Worm (Caenorhabditis elegans) whole organism, L4/young adult: ENCODE measurements around the gene F23H11.4.

Source experiments
- W03F9.2 ChIP-seq: fragments of 150-350 bp; optimal IDR thresholded peaks from 2 replicates; lab custom pipeline; 2014; ENCODE audit warnings: missing biosample characterization, missing genetic modification characterization
- dao-5 ChIP-seq: sonication (generic microtip); optimal IDR thresholded peaks from 2 replicates; lab custom pipeline; 2016; ENCODE audit warnings: missing genotype, missing genetic modification characterization, moderate library complexity, missing compliant biosample characterization
- him-1 ChIP-seq: sonication (generic microtip); optimal IDR thresholded peaks from 2 replicates; lab custom pipeline; 2016; ENCODE audit warnings: missing genotype, missing genetic modification reagents, missing genetic modification characterization, missing compliant biosample characterization

DNA sequence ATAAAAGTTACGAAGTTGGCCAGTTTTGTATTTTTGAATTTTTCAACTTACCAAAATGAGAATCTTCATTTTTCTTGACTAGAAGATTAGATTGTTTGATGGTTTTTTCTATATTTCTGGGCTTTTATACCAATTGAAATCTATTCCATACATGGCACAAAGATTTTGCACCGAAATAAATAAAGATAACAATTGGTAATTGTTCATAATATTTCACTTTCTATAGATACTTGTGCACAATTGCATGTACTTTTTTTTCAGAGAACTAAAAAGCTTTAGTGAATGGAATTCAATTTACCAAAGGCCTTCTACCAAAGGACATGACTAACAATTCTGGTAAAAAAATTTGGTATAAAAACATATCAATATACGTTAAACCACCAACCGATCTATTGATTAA lies 47.2 kb upstream of the F23H11.4 start, which contains the start of the genes T12B5.15 and T12B5.14:
- no peak for TF ChIP-seq him-1
- TF ChIP-seq dao-5 (tag; lab: Kevin White, UChicago), result no peak
- no peak for TF ChIP-seq W03F9.2 (tag; lab: Kevin White, UChicago)
